Fruit fly (Drosophila melanogaster) whole organism, pupa: ENCODE results near the gene vsg.
A peak's percentile ranks its signal among the peaks of the same experiment; 100 is the strongest.

Source experiments
- CG10348 ChIP-seq: fragments of 200-800 bp; sonication (Bioruptor generic); IDR thresholded peaks from 2 replicates; pipeline ENCODE4 v1.3.6; 2022; ENCODE audit warnings: missing biosample characterization, missing genetic modification characterization
- CG12605 ChIP-seq: fragments of 200-800 bp; sonication (Bioruptor generic); IDR thresholded peaks from 2 replicates; pipeline ENCODE4 v1.3.6; 2022; ENCODE audit warnings: missing biosample characterization, missing genetic modification characterization
- CG13204 ChIP-seq: fragments of 200-800 bp; sonication (Bioruptor generic); optimal IDR thresholded peaks from 2 replicates; lab custom pipeline; 2018; ENCODE audit warnings: missing biosample characterization, mild to moderate bottlenecking, missing genetic modification characterization, moderate library complexity
- CG14655 ChIP-seq: fragments of 200-800 bp; sonication (Bioruptor generic); optimal IDR thresholded peaks from 3 replicates; lab custom pipeline; 2017; ENCODE audit warnings: mild to moderate bottlenecking, missing biosample characterization, missing genetic modification reagents, missing genetic modification characterization
- CG15710 ChIP-seq: fragments of 200-800 bp; sonication (Bioruptor generic); optimal IDR thresholded peaks from 2 replicates; lab custom pipeline; 2018; ENCODE audit warnings: missing biosample characterization, mild to moderate bottlenecking, missing genetic modification characterization, moderate library complexity
- CG17806 ChIP-seq: fragments of 200-800 bp; sonication (Bioruptor generic); optimal IDR thresholded peaks from 2 replicates; lab custom pipeline; 2018; ENCODE audit warnings: missing biosample characterization, mild to moderate bottlenecking, missing genetic modification characterization, moderate library complexity
- CG32121 ChIP-seq: fragments of 200-800 bp; sonication (Bioruptor generic); IDR thresholded peaks from 2 replicates; pipeline ENCODE4 v1.3.6; 2022; ENCODE audit warnings: missing biosample characterization, missing genetic modification characterization
- CG34367 ChIP-seq: fragments of 200-800 bp; sonication (Bioruptor generic); optimal IDR thresholded peaks from 2 replicates; lab custom pipeline; 2018; ENCODE audit warnings: missing biosample characterization, mild to moderate bottlenecking, missing genetic modification characterization
- CG4496 ChIP-seq: fragments of 200-800 bp; sonication (Bioruptor generic); IDR thresholded peaks from 3 replicates; pipeline ENCODE4 v1.3.6; 2022; ENCODE audit warnings: missing biosample characterization, missing genetic modification characterization
- CG8159 ChIP-seq: fragments of 200-800 bp; sonication (Bioruptor generic); optimal IDR thresholded peaks from 3 replicates; lab custom pipeline; 2018; ENCODE audit warnings: missing biosample characterization, mild to moderate bottlenecking, missing genetic modification characterization, moderate library complexity
- CG8301 ChIP-seq: fragments of 200-800 bp; sonication (Bioruptor generic); optimal IDR thresholded peaks from 2 replicates; lab custom pipeline; 2018; ENCODE audit warnings: missing biosample characterization, mild to moderate bottlenecking, missing genetic modification characterization
- CG9948 ChIP-seq: fragments of 200-800 bp; sonication (Bioruptor generic); optimal IDR thresholded peaks from 2 replicates; lab custom pipeline; 2018; ENCODE audit warnings: missing biosample characterization, mild to moderate bottlenecking, missing genetic modification characterization, moderate library complexity
- D1 ChIP-seq: fragments of 200-800 bp; sonication (Bioruptor generic); optimal IDR thresholded peaks from 2 replicates; lab custom pipeline; 2018; ENCODE audit warnings: missing biosample characterization, mild to moderate bottlenecking, missing genetic modification characterization, moderate library complexity
- EcR ChIP-seq: fragments of 200-800 bp; sonication (Bioruptor generic); optimal IDR thresholded peaks from 3 replicates; lab custom pipeline; 2019; ENCODE audit warnings: missing biosample characterization, missing genetic modification characterization, mild to moderate bottlenecking, moderate library complexity, missing genetic modification reagents
- Ets98B ChIP-seq: fragments of 200-800 bp; sonication (Bioruptor generic); IDR thresholded peaks from 2 replicates; pipeline ENCODE4 v1.3.6; 2022; ENCODE audit warnings: missing biosample characterization, missing genetic modification characterization
- Pif1A ChIP-seq: fragments of 200-800 bp; sonication (Bioruptor generic); optimal IDR thresholded peaks from 3 replicates; lab custom pipeline; 2016; ENCODE audit warnings: missing biosample characterization, missing genetic modification characterization
- Pif1B ChIP-seq: fragments of 200-800 bp; sonication (Bioruptor generic); optimal IDR thresholded peaks from 3 replicates; lab custom pipeline; 2016; ENCODE audit warnings: missing biosample characterization, missing genetic modification characterization
- Snoo ChIP-seq: fragments of 200-800 bp; sonication (Bioruptor generic); optimal IDR thresholded peaks from 3 replicates; lab custom pipeline; 2017; ENCODE audit warnings: missing biosample characterization, mild to moderate bottlenecking, missing genetic modification characterization, inconsistent platforms
- fd96Ca ChIP-seq: fragments of 200-800 bp; sonication (Bioruptor generic); IDR thresholded peaks from 3 replicates; pipeline ENCODE4 v1.3.6; 2022; ENCODE audit warnings: missing biosample characterization, missing genetic modification characterization
- gl ChIP-seq: fragments of 200-800 bp; sonication (Bioruptor generic); optimal IDR thresholded peaks from 2 replicates; lab custom pipeline; 2018; ENCODE audit warnings: missing biosample characterization, mild to moderate bottlenecking, missing genetic modification characterization
- rn ChIP-seq: fragments of 200-800 bp; sonication (Bioruptor generic); IDR thresholded peaks from 2 replicates; pipeline ENCODE4 v1.3.6; 2022; ENCODE audit warnings: missing biosample characterization, missing genetic modification characterization

Gene vsg

DNA sequence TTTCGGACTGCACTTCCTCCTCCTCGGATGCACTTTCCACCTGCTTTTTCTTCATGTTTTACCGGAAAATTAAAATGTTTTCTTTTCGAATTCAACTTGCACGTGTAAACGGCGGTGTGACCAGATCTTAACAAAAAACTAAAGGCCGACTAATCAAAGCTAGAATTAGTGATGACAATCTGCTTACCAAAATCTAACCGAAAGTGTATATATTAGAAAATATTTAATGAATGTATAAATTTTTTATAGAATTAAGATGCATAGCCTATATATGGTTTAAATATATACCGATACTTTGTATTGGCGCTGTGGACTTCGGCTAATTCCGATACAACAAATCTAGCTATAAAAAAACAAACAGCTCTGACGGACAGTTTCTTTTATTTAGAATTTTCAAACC lies 4.8 kb downstream of the vsg start, which contains the start of the genes CG18178 and CG14174:
TSS of gene CG18178 (minus strand) at position 216 of the 400 bp plus-strand sequence.
TSS of gene CG14174 (plus strand) at position 400 of the 400 bp plus-strand sequence.
- TF ChIP-seq CG15710 (peak; percentile 73), Ets98B (GFP tag; lab: Robert Waterston, UW) (0 out of 2 replicates have a peak, but pooled peaks have one; percentile 15), fd96Ca (GFP tag; lab: Robert Waterston, UW) (no peak), Snoo (tag; lab: Kevin White, UChicago) (peak; percentile 50), gl (tag; lab: Kevin White, UChicago) (no peak), D1 (tag; lab: Kevin White, UChicago) (no peak), Pif1B (GFP tag; lab: Kevin White, UChicago) (no peak), CG13204 (GFP tag; lab: Kevin White, UChicago) (no peak), CG14655 (GFP tag; lab: Kevin White, UChicago) (no peak), CG17806 (tag; lab: Kevin White, UChicago) (peak; percentile 36), CG8301 (tag; lab: Kevin White, UChicago) (no peak), CG12605 (peak; percentile 48; the same call in 1 of the 2 replicates), rn (GFP tag; lab: Robert Waterston, UW) (no peak), Pif1A (GFP tag; lab: Kevin White, UChicago) (no peak), CG4496 (GFP tag; lab: Robert Waterston, UW) (peak; percentile 37; the same call in 2 of the 3 replicates), CG32121 (GFP tag; lab: Robert Waterston, UW) (peak; percentile 25; the same call in 1 of the 2 replicates), CG9948 (tag; lab: Kevin White, UChicago) (peak; percentile 47), CG10348 (GFP tag; lab: Robert Waterston, UW) (no peak), CG8159 (peak; percentile 75), EcR (no peak), CG34367 (tag; lab: Kevin White, UChicago) (peak; percentile 25)

DNA sequence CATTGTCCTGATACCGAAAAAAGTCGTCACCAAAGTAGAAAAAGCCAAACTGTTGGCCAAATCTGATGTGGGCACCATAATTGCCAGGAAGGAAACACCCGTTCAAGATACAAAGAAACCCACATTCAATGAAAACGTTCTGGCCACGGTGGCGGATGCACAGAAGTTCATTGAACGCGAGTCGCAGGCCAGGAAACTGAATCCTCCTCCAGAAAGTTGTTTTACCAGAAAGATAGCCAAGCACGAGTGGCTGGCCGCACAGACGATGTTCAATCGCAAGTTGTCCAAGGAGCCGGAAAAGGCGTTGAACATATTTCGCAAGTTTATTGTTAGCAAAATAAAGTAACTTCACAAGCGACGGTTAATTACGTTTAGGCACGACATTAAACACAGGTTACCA lies 6.0 kb downstream of the vsg start:
- TF ChIP-seq fd96Ca (GFP tag; lab: Robert Waterston, UW) (no peak), CG34367 (tag; lab: Kevin White, UChicago) (no peak), Pif1A (GFP tag; lab: Kevin White, UChicago) (no peak), D1 (tag; lab: Kevin White, UChicago) (no peak), CG14655 (GFP tag; lab: Kevin White, UChicago) (no peak), CG4496 (GFP tag; lab: Robert Waterston, UW) (no peak), CG10348 (GFP tag; lab: Robert Waterston, UW) (no peak), rn (GFP tag; lab: Robert Waterston, UW) (no peak), CG12605 (no peak), CG15710 (no peak), CG9948 (tag; lab: Kevin White, UChicago) (no peak), Pif1B (GFP tag; lab: Kevin White, UChicago) (no peak), Snoo (tag; lab: Kevin White, UChicago) (no peak)

DNA sequence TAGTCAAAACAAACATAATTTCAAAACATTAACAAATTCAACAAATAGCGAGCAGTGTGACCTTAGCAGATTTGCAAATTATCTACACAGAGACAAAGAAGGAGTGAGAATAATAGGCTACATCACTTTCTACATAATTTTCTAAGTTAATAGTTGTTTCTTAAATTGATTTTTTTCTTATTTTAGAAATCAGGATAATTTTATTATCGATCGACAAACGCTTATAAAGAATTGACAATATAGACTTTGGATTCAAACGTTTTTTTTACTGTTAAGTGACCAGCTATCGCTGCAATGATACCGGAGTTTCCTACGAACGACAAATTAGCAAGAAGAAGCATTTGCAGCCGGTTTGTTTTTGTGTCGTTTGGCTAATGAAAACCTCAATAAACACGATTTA lies 9.0 kb downstream of the vsg start, which contains the start of the genes nbs and defl:
TSS of gene nbs (minus strand) at position 87 of the 400 bp plus-strand sequence.
TSS of gene defl (plus strand) at position 316 of the 400 bp plus-strand sequence.
- TF ChIP-seq CG4496 (GFP tag; lab: Robert Waterston, UW): peak; percentile 79
- TF ChIP-seq CG13204 (GFP tag; lab: Kevin White, UChicago): no peak
- TF ChIP-seq CG15710: peak; percentile 59
- peak; percentile 45 for TF ChIP-seq CG17806 (tag; lab: Kevin White, UChicago)
- peak; percentile 56 for TF ChIP-seq CG8159
- no peak for TF ChIP-seq rn (GFP tag; lab: Robert Waterston, UW)
- peak; percentile 50; the same call in 1 of the 2 replicates for TF ChIP-seq Ets98B (GFP tag; lab: Robert Waterston, UW)
- TF ChIP-seq CG34367 (tag; lab: Kevin White, UChicago): no peak
- no peak for TF ChIP-seq CG10348 (GFP tag; lab: Robert Waterston, UW)
- no peak for TF ChIP-seq CG14655 (GFP tag; lab: Kevin White, UChicago)
- no peak for TF ChIP-seq fd96Ca (GFP tag; lab: Robert Waterston, UW)
- TF ChIP-seq D1 (tag; lab: Kevin White, UChicago): no peak
- TF ChIP-seq Pif1B (GFP tag; lab: Kevin White, UChicago): no peak
- TF ChIP-seq CG32121 (GFP tag; lab: Robert Waterston, UW): peak; percentile 65; the same call in 1 of the 2 replicates
- TF ChIP-seq Snoo (tag; lab: Kevin White, UChicago): peak; percentile 60
- TF ChIP-seq CG12605: no peak
- TF ChIP-seq Pif1A (GFP tag; lab: Kevin White, UChicago): no peak
- TF ChIP-seq gl (tag; lab: Kevin White, UChicago): peak; percentile 12
- peak; percentile 28 for TF ChIP-seq CG9948 (tag; lab: Kevin White, UChicago)
- no peak for TF ChIP-seq CG8301 (tag; lab: Kevin White, UChicago)
- TF ChIP-seq EcR: no peak

DNA sequence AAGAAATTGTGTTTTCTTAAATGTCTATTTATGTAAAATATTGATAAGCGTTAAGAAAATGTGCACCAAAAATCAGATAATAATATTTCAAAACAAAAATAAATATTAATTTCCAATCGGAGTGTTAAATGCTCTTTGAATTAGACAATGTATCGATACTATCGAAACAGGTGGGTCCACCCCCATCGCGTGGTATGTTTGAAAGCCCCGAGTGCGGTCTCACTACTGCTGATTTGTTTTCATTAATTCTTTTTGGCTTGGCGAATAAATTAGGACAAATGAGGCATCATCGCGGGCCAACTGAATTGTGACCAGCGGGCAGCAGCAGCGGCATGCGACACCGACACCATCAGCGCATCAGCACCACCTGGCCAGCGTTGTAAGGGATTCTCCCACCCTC lies 12.6 kb downstream of the vsg start, which contains the start of gene Naa60:
TSS of gene Naa60 (plus strand) at position 189 of the 400 bp plus-strand sequence.
- TF ChIP-seq CG15710 (no peak), CG8159 (peak; percentile 50), CG4496 (GFP tag; lab: Robert Waterston, UW) (no peak), CG8301 (tag; lab: Kevin White, UChicago) (no peak), Snoo (tag; lab: Kevin White, UChicago) (no peak)

DNA sequence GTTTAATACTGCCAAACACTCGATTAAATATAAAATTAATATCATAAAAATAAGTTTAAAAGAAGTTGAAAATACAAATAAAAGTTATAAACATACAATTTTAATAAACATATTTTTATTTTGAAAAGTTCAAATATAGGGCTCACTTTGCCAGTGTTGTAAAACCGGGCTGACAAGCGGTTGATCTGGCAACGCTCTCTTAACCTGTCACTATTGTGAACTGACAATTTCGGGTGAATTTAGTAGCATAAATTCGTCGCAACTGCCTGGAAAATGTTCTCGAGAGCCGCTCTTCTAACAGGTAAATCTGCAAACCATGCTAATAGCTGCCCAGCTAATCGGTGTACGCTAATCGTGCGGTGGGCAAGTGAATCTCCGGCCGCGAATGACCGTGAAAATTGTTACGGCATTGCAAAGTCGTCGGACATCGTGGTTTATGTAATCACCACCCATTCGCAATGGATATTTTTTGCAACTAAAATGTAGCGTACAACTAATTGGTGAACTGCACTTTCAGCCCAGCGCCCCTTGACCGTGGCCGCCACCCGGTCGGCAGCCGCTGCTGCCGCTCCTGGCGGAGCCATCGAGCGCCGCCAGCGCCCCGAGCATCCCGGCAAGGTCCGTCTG lies 15.8 kb downstream of the vsg start, which contains the start of gene ATPsynB:
TSS of gene ATPsynB (plus strand) at position 205 of the 627 bp plus-strand sequence.
- TF ChIP-seq Snoo (tag; lab: Kevin White, UChicago): peak; percentile 6
- TF ChIP-seq fd96Ca (GFP tag; lab: Robert Waterston, UW): no peak
- TF ChIP-seq Ets98B (GFP tag; lab: Robert Waterston, UW): peak; percentile 14; the same call in 1 of the 2 replicates
